Fruit fly (Drosophila melanogaster) whole organism, pupa: ENCODE measurements around the gene CG13299.

ENCODE experiments used
- CG10348 ChIP-seq: fragments of 200-800 bp; sonication (Bioruptor generic); IDR thresholded peaks from 2 replicates; pipeline ENCODE4 v1.3.6; 2022; ENCODE audit warnings: missing biosample characterization, missing genetic modification characterization
- CG12605 ChIP-seq: fragments of 200-800 bp; sonication (Bioruptor generic); IDR thresholded peaks from 2 replicates; pipeline ENCODE4 v1.3.6; 2022; ENCODE audit warnings: missing biosample characterization, missing genetic modification characterization
- CG13204 ChIP-seq: fragments of 200-800 bp; sonication (Bioruptor generic); optimal IDR thresholded peaks from 2 replicates; lab custom pipeline; 2018; ENCODE audit warnings: missing biosample characterization, mild to moderate bottlenecking, missing genetic modification characterization, moderate library complexity
- CG14655 ChIP-seq: fragments of 200-800 bp; sonication (Bioruptor generic); optimal IDR thresholded peaks from 3 replicates; lab custom pipeline; 2017; ENCODE audit warnings: mild to moderate bottlenecking, missing biosample characterization, missing genetic modification reagents, missing genetic modification characterization
- CG15710 ChIP-seq: fragments of 200-800 bp; sonication (Bioruptor generic); optimal IDR thresholded peaks from 2 replicates; lab custom pipeline; 2018; ENCODE audit warnings: missing biosample characterization, mild to moderate bottlenecking, missing genetic modification characterization, moderate library complexity
- CG17806 ChIP-seq: fragments of 200-800 bp; sonication (Bioruptor generic); optimal IDR thresholded peaks from 2 replicates; lab custom pipeline; 2018; ENCODE audit warnings: missing biosample characterization, mild to moderate bottlenecking, missing genetic modification characterization, moderate library complexity
- CG32121 ChIP-seq: fragments of 200-800 bp; sonication (Bioruptor generic); IDR thresholded peaks from 2 replicates; pipeline ENCODE4 v1.3.6; 2022; ENCODE audit warnings: missing biosample characterization, missing genetic modification characterization
- CG34367 ChIP-seq: fragments of 200-800 bp; sonication (Bioruptor generic); optimal IDR thresholded peaks from 2 replicates; lab custom pipeline; 2018; ENCODE audit warnings: missing biosample characterization, mild to moderate bottlenecking, missing genetic modification characterization
- CG4496 ChIP-seq: fragments of 200-800 bp; sonication (Bioruptor generic); IDR thresholded peaks from 3 replicates; pipeline ENCODE4 v1.3.6; 2022; ENCODE audit warnings: missing biosample characterization, missing genetic modification characterization
- CG8159 ChIP-seq: fragments of 200-800 bp; sonication (Bioruptor generic); optimal IDR thresholded peaks from 3 replicates; lab custom pipeline; 2018; ENCODE audit warnings: missing biosample characterization, mild to moderate bottlenecking, missing genetic modification characterization, moderate library complexity
- CG8301 ChIP-seq: fragments of 200-800 bp; sonication (Bioruptor generic); optimal IDR thresholded peaks from 2 replicates; lab custom pipeline; 2018; ENCODE audit warnings: missing biosample characterization, mild to moderate bottlenecking, missing genetic modification characterization
- CG9948 ChIP-seq: fragments of 200-800 bp; sonication (Bioruptor generic); optimal IDR thresholded peaks from 2 replicates; lab custom pipeline; 2018; ENCODE audit warnings: missing biosample characterization, mild to moderate bottlenecking, missing genetic modification characterization, moderate library complexity
- D1 ChIP-seq: fragments of 200-800 bp; sonication (Bioruptor generic); optimal IDR thresholded peaks from 2 replicates; lab custom pipeline; 2018; ENCODE audit warnings: missing biosample characterization, mild to moderate bottlenecking, missing genetic modification characterization, moderate library complexity
- EcR ChIP-seq: fragments of 200-800 bp; sonication (Bioruptor generic); optimal IDR thresholded peaks from 3 replicates; lab custom pipeline; 2019; ENCODE audit warnings: missing biosample characterization, missing genetic modification characterization, mild to moderate bottlenecking, moderate library complexity, missing genetic modification reagents
- Ets98B ChIP-seq: fragments of 200-800 bp; sonication (Bioruptor generic); IDR thresholded peaks from 2 replicates; pipeline ENCODE4 v1.3.6; 2022; ENCODE audit warnings: missing biosample characterization, missing genetic modification characterization
- Pif1A ChIP-seq: fragments of 200-800 bp; sonication (Bioruptor generic); optimal IDR thresholded peaks from 3 replicates; lab custom pipeline; 2016; ENCODE audit warnings: missing biosample characterization, missing genetic modification characterization
- Pif1B ChIP-seq: fragments of 200-800 bp; sonication (Bioruptor generic); optimal IDR thresholded peaks from 3 replicates; lab custom pipeline; 2016; ENCODE audit warnings: missing biosample characterization, missing genetic modification characterization
- Snoo ChIP-seq: fragments of 200-800 bp; sonication (Bioruptor generic); optimal IDR thresholded peaks from 3 replicates; lab custom pipeline; 2017; ENCODE audit warnings: missing biosample characterization, mild to moderate bottlenecking, missing genetic modification characterization, inconsistent platforms
- fd96Ca ChIP-seq: fragments of 200-800 bp; sonication (Bioruptor generic); IDR thresholded peaks from 3 replicates; pipeline ENCODE4 v1.3.6; 2022; ENCODE audit warnings: missing biosample characterization, missing genetic modification characterization
- gl ChIP-seq: fragments of 200-800 bp; sonication (Bioruptor generic); optimal IDR thresholded peaks from 2 replicates; lab custom pipeline; 2018; ENCODE audit warnings: missing biosample characterization, mild to moderate bottlenecking, missing genetic modification characterization
- rn ChIP-seq: fragments of 200-800 bp; sonication (Bioruptor generic); IDR thresholded peaks from 2 replicates; pipeline ENCODE4 v1.3.6; 2022; ENCODE audit warnings: missing biosample characterization, missing genetic modification characterization

The CG13299 gene

DNA sequence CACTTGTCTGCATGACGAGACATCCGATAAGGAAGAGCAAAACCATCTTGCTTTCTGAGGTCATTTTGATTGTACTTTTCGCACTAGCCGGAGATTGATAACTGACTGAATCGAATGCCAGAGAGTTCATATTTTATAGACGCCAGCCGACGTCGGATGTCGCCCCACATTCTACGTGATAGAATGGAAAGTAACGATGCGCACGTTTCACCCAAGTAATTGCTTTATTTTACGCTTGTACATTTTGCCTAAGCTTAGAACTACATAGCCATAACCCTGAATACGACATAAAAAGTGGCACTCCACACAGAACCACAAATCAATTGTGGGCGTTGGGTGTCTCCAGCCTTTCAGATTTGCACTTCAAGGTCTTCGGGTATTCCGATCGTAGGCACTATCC lies at the start of gene CG13299:
CG13299 (minus strand) TSS at position 101 of the 400 bp plus-strand sequence.
- TF ChIP-seq CG4496: no peak
- TF ChIP-seq EcR: no peak
- TF ChIP-seq Pif1A: no peak
- TF ChIP-seq Snoo (tag; lab: Kevin White, UChicago): no peak
- TF ChIP-seq CG14655 (GFP tag; lab: Kevin White, UChicago): no peak
- TF ChIP-seq gl (tag; lab: Kevin White, UChicago): no peak
- TF ChIP-seq CG32121: no peak
- TF ChIP-seq CG13204 (GFP tag; lab: Kevin White, UChicago): no peak
- TF ChIP-seq, all 21 proteins: peak for 0

DNA sequence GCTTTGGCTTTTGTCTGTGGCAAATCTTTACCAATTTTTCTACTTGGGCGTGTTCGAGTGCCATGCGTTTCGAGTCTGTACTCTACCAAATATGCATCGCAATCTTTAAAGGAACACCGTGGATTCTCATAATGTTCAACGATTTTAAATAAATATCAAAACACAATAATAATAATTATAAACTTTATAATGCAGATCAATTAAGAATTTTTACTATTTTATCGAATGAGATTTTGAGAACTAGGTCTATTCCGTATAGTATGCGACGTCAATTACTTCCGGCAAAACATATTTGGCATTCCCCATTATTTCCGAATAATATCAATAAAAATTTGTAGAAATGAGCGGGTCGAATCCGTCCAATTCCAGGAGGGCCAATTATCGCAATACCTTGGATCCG lies 43.3 kb upstream of the CG13299 start, which contains the start of gene CG43168:
CG43168 (plus strand) TSS at position 301 of the 400 bp plus-strand sequence.
- TF ChIP-seq CG10348 (no peak), CG32121 (no peak), D1 (tag; lab: Kevin White, UChicago) (no peak), CG8159 (tag; lab: Kevin White, UChicago) (no peak), Pif1A (no peak), CG12605 (GFP tag; lab: Robert Waterston, UW) (no peak), CG4496 (no peak), CG17806 (no peak), fd96Ca (GFP tag; lab: Robert Waterston, UW) (no peak), CG9948 (tag; lab: Kevin White, UChicago) (no peak), EcR (no peak), rn (GFP tag; lab: Robert Waterston, UW) (no peak), Ets98B (no peak), gl (tag; lab: Kevin White, UChicago) (no peak), CG14655 (GFP tag; lab: Kevin White, UChicago) (no peak), CG8301 (tag; lab: Kevin White, UChicago) (no peak), CG13204 (GFP tag; lab: Kevin White, UChicago) (no peak), Snoo (tag; lab: Kevin White, UChicago) (no peak), CG15710 (tag; lab: Kevin White, UChicago) (no peak), Pif1B (GFP tag; lab: Kevin White, UChicago) (no peak)

DNA sequence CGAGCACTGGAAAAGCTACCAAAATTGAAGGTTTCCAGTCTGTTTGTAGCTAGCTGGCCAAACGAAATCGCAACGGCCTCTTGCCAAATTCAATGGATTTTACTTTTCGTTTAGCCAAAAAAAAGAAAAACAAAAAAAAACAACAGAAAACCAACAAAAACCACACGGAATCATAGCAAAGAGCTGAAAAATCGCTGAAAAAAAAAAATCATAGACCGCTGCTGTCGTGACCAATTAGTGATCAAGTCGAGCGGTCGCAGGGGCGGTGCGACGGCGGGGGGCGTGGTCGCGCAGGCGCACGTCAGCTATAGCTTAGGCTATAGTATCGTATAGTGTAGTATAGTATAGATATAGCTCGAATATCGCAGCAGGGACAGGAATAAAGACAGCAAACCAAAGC lies 42.8 kb upstream of the CG13299 start:
- TF ChIP-seq D1 (tag; lab: Kevin White, UChicago) (no peak), CG12605 (GFP tag; lab: Robert Waterston, UW) (peak; percentile 86), Pif1B (GFP tag; lab: Kevin White, UChicago) (no peak), CG8301 (tag; lab: Kevin White, UChicago) (no peak), rn (GFP tag; lab: Robert Waterston, UW) (peak; percentile 50; the same call in 1 of the 2 replicates), Pif1A (no peak), CG13204 (GFP tag; lab: Kevin White, UChicago) (no peak), Ets98B (peak; percentile 72), CG17806 (no peak), CG9948 (tag; lab: Kevin White, UChicago) (no peak), EcR (no peak), CG14655 (GFP tag; lab: Kevin White, UChicago) (no peak), CG10348 (no peak), fd96Ca (GFP tag; lab: Robert Waterston, UW) (peak; percentile 61; the same call in 2 of the 3 replicates), CG32121 (peak; percentile 87), Snoo (tag; lab: Kevin White, UChicago) (no peak), CG4496 (peak; percentile 79)
- TF ChIP-seq, all 21 proteins: peak for 6

DNA sequence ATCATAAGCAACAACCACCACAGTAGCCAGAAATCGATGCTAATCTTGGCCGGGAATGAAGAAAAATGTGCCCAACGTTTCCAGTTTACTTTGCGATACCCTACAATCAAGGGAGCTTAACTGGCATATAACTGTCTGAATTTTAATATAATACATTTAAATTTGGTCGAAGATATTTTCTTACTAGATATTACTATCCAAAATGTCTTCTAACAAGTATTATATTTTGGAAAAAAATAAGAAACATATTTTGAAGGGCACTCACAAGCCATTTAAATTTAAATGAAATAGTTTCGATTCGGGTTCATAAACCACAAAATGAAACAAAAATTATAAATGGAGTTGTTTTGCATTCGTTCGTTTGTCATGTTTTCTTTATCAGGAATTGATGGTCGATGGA lies 38.1 kb upstream of the CG13299 start:
- TF ChIP-seq Pif1B (GFP tag; lab: Kevin White, UChicago) (peak; percentile 32), Pif1A (peak; percentile 36), CG15710 (tag; lab: Kevin White, UChicago) (peak; percentile 50), gl (tag; lab: Kevin White, UChicago) (no peak), CG13204 (GFP tag; lab: Kevin White, UChicago) (no peak), CG32121 (no peak), CG34367 (tag; lab: Kevin White, UChicago) (no peak), rn (GFP tag; lab: Robert Waterston, UW) (no peak), CG4496 (no peak), CG12605 (GFP tag; lab: Robert Waterston, UW) (no peak), EcR (no peak), CG8159 (tag; lab: Kevin White, UChicago) (peak; percentile 64), CG14655 (GFP tag; lab: Kevin White, UChicago) (no peak), CG17806 (peak; percentile 54), CG10348 (no peak), CG9948 (tag; lab: Kevin White, UChicago) (peak; percentile 42), Snoo (tag; lab: Kevin White, UChicago) (peak; percentile 41), CG8301 (tag; lab: Kevin White, UChicago) (no peak), D1 (tag; lab: Kevin White, UChicago) (no peak), Ets98B (no peak), fd96Ca (GFP tag; lab: Robert Waterston, UW) (no peak)

DNA sequence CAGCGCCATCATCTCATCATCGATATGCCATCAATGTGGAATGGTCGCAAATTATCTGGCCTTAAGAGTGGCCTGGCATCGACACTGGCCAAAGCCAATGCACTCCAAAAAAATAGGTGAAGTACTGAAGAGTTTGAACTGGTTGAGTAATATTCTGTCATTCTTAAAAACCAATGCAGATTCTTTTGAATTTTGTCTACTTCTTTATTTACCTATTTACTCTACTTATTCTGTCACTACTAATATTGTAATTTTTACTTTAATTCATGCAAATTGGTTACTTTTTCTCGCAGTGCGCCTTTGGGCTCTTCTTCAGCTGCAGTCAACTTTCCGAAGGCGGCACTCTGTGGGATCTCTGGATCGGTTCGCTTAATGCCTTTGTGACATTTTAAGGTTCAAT lies 36.8 kb upstream of the CG13299 start:
- TF ChIP-seq CG8301 (tag; lab: Kevin White, UChicago) (peak; percentile 51), fd96Ca (GFP tag; lab: Robert Waterston, UW) (no peak), CG10348 (no peak), Ets98B (no peak), Pif1B (GFP tag; lab: Kevin White, UChicago) (peak; percentile 36), CG13204 (GFP tag; lab: Kevin White, UChicago) (no peak), Snoo (tag; lab: Kevin White, UChicago) (peak; percentile 34), CG34367 (tag; lab: Kevin White, UChicago) (peak; percentile 4), CG8159 (tag; lab: Kevin White, UChicago) (peak; percentile 50), rn (GFP tag; lab: Robert Waterston, UW) (no peak), CG17806 (peak; percentile 48), CG9948 (tag; lab: Kevin White, UChicago) (peak; percentile 46), CG12605 (GFP tag; lab: Robert Waterston, UW) (no peak), CG15710 (tag; lab: Kevin White, UChicago) (peak; percentile 32), D1 (tag; lab: Kevin White, UChicago) (no peak), CG4496 (no peak), Pif1A (peak; percentile 61), gl (tag; lab: Kevin White, UChicago) (no peak), CG14655 (GFP tag; lab: Kevin White, UChicago) (peak; percentile 53), EcR (no peak), CG32121 (no peak)
